Worm (Caenorhabditis elegans) whole organism, mixed stage, embryonic: ENCODE data around the gene atic-1.

ENCODE experiments used
- ceh-83 ChIP-seq: fragments of 200-800 bp; sonication (Bioruptor generic); optimal IDR thresholded peaks from 2 replicates; lab custom pipeline; 2018; ENCODE audit warnings: mild to moderate bottlenecking, missing genetic modification characterization, missing compliant biosample characterization
- cnd-1 ChIP-seq: fragments of 200-800 bp; sonication (Bioruptor generic); optimal IDR thresholded peaks from 2 replicates; lab custom pipeline; 2018; ENCODE audit warnings: mild to moderate bottlenecking, missing genetic modification characterization, missing compliant biosample characterization
- elt-3 ChIP-seq: fragments of 150-350 bp; optimal IDR thresholded peaks from 2 replicates; lab custom pipeline; 2014; ENCODE audit warnings: missing biosample characterization, missing genetic modification characterization
- mab-5 ChIP-seq: fragments of 150-350 bp; optimal IDR thresholded peaks from 2 replicates; lab custom pipeline; 2014; ENCODE audit warnings: missing biosample characterization, missing genetic modification characterization
- nhr-12 ChIP-seq: fragments of 150-350 bp; optimal IDR thresholded peaks from 2 replicates; lab custom pipeline; 2014; ENCODE audit warnings: missing biosample characterization, missing genetic modification characterization
- nhr-237 ChIP-seq: fragments of 150-350 bp; optimal IDR thresholded peaks from 2 replicates; lab custom pipeline; 2014; ENCODE audit warnings: missing biosample characterization, missing genetic modification characterization
- nhr-28 ChIP-seq: fragments of 150-350 bp; optimal IDR thresholded peaks from 2 replicates; lab custom pipeline; 2014; ENCODE audit warnings: missing biosample characterization, missing genetic modification characterization
- pha-4 ChIP-seq: fragments of 150-350 bp; optimal IDR thresholded peaks from 2 replicates; lab custom pipeline; 2018; ENCODE audit warnings: missing biosample characterization, missing genetic modification reagents, missing genetic modification characterization
- snpc-4 ChIP-seq: fragments of 150-350 bp; optimal IDR thresholded peaks from 2 replicates; lab custom pipeline; 2014; ENCODE audit warnings: missing biosample characterization, missing genetic modification characterization
- sptf-1 ChIP-seq: sonication (generic microtip); optimal IDR thresholded peaks from 2 replicates; lab custom pipeline; 2017; ENCODE audit warnings: mild to moderate bottlenecking, missing genetic modification characterization, moderate library complexity, missing compliant biosample characterization

- TF ChIP-seq snpc-4 (tag; lab: Kevin White, UChicago), result no peak
- no peak for TF ChIP-seq nhr-237 (tag; lab: Kevin White, UChicago)
- no peak for TF ChIP-seq nhr-28 (tag; lab: Kevin White, UChicago)
- TF ChIP-seq mab-5 (tag; lab: Kevin White, UChicago), result no peak
- TF ChIP-seq pha-4 (tag; lab: Kevin White, UChicago), result no peak
- TF ChIP-seq ceh-83 (GFP tag; lab: Kevin White, UChicago), result no peak
- TF ChIP-seq sptf-1 (tag; lab: Kevin White, UChicago), result no peak
- TF ChIP-seq elt-3, result no peak
- no peak for TF ChIP-seq nhr-12 (tag; lab: Kevin White, UChicago)
- TF ChIP-seq cnd-1 (tag; lab: Kevin White, UChicago), result no peak
These were observed 50.0 kb downstream of the atic-1 start for ce11 chrIV:7931873-7932272.
